Worm (Caenorhabditis elegans): ENCODE measurements around the gene C04E7.1.

The C04E7.1 gene

DNA sequence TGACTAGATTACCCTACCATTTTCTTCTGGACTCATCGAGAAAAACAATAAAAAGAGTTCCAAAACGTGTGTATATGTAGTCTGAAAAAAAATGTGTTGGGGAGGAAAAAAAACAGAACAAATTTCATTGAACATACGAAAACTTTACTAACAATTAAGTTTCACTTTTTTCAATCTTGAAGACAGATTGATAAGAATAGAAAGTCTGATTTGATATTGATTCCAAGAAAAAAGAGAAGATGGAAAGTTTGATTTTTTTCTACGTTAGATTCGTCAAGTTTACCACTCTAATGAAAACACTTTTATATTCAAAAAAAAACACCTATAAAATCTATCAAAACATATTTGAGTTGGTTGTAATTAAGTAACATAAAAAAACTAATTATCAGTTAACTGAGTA, 32.6 kb downstream of the C04E7.1 start, which contains the start of gene R04A9.9:
Gene R04A9.9 (minus strand): TSS at position 101 of the 400 bp plus-strand sequence.
- TF ChIP-seq blmp-1 (tag; optimal IDR thresholded peaks at IDR 0.05) = peak; percentile 42
- TF ChIP-seq nhr-85 (tag) = peak; percentile 31
- no peak for TF ChIP-seq nhr-77 (tag; optimal IDR thresholded peaks at IDR 0.05)

DNA sequence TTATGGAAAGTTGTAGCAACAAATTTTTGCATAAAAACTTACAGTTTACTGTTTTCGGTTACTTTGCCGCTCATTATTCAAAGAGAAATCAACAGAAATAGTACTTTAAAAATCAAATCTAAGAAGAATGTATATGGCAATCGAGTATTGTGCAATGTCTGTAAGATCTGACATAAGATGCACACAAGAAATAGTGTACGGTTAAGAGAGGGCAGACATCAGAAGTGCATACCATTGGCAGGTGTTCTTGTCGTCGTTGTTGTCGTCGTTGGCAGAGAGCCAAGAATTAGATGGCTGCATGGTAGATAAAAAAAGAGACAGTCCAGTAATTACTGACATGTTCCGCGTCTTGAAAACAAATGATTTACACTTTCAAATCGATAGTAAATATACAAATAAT, 36.8 kb downstream of the C04E7.1 start, which contains the start of gene R04A9.7:
Gene R04A9.7 (minus strand): TSS at position 184 of the 400 bp plus-strand sequence.
- TF ChIP-seq dpl-1 (GFP tag; optimal IDR thresholded peaks at IDR 0.05) = no peak
- no peak for TF ChIP-seq sptf-1 (tag; optimal IDR thresholded peaks at IDR 0.05)
- TF ChIP-seq mef-2 (tag; optimal IDR thresholded peaks at IDR 0.05) = no peak
- TF ChIP-seq zag-1 (tag; optimal IDR thresholded peaks at IDR 0.05) = no peak
- no peak for TF ChIP-seq fkh-10 (GFP tag; optimal IDR thresholded peaks at IDR 0.05)
- no peak for TF ChIP-seq xbp-1 (tag; optimal IDR thresholded peaks at IDR 0.05)
- no peak for TF ChIP-seq ama-1 (optimal IDR thresholded peaks at IDR 0.05)
- TF ChIP-seq hpl-2 (GFP tag; optimal IDR thresholded peaks at IDR 0.05) = no peak
- no peak for TF ChIP-seq elt-2 (tag; optimal IDR thresholded peaks at IDR 0.05)
- no peak for TF ChIP-seq zip-4 (GFP tag; optimal IDR thresholded peaks at IDR 0.05)
- TF ChIP-seq C16A3.4 (tag; optimal IDR thresholded peaks at IDR 0.05) = no peak
- TF ChIP-seq vab-15 (tag; optimal IDR thresholded peaks at IDR 0.05) = no peak
- TF ChIP-seq nhr-20 (tag; optimal IDR thresholded peaks at IDR 0.05) = no peak
- TF ChIP-seq ztf-4 (tag; optimal IDR thresholded peaks at IDR 0.05) = no peak
- TF ChIP-seq nhr-84 (tag; optimal IDR thresholded peaks at IDR 0.05) = no peak
- no peak for TF ChIP-seq snu-23 (GFP tag; optimal IDR thresholded peaks at IDR 0.05)
- TF ChIP-seq unc-86 (tag; optimal IDR thresholded peaks at IDR 0.05) = no peak

DNA sequence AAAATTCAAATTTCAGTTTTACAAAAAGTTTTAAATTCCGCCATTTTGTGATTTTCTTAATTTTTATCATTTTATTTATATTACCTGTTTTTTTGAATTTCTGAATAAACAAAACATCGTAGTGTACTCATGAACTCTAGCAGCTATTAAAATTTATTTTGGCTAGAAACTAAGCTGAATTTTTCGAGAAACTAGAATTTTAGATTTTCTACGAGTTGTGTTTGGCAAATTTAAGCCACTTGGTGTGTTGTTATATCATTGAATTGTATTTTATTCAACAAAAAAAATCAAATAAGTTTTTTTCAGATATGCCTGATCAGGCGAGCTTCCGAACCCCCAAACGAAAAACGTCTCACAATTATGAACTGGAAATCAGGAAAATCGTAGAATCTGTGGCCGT, 39.4 kb downstream of the C04E7.1 start, which contains the start of gene R04A9.6:
Gene R04A9.6 (plus strand): TSS at position 301 of the 400 bp plus-strand sequence.
- TF ChIP-seq nhr-85 (tag) (peak; percentile 37), alr-1 (tag; optimal IDR thresholded peaks at IDR 0.05; ENCODE audit: borderline replicate concordance) (no peak), fkh-8 (tag; optimal IDR thresholded peaks at IDR 0.05) (no peak)

DNA sequence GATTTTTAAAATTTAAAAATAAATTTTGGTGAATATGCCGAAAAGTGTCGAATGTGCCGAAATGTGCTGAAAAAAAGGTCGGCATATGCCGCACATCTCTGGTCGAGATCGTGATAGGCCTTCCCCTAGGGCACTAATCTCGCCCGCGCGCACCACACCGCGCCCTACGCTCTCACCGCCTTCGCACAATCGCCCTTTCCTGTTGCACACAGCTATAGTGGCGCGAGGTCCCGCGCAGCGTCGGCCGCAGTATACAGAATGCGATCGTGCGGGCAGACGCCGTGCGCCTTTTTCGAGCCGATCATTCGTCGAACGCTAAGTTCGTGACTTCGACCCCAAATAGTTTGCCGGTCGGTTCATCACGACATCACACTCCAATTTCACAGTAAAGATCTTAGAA, 41.6 kb downstream of the C04E7.1 start:
- TF ChIP-seq jun-1 (tag; optimal IDR thresholded peaks at IDR 0.05) (no peak), C34B4.2 (tag; optimal IDR thresholded peaks at IDR 0.05) (no peak), aha-1 (tag; optimal IDR thresholded peaks at IDR 0.05) (no peak), xbp-1 (tag; optimal IDR thresholded peaks at IDR 0.05) (no peak), efl-1 (optimal IDR thresholded peaks at IDR 0.05) (no peak), efl-1 (GFP tag; optimal IDR thresholded peaks at IDR 0.05 in 1 of 2) (no peak), swsn-7 (tag; optimal IDR thresholded peaks at IDR 0.05) (no peak), vab-15 (tag; optimal IDR thresholded peaks at IDR 0.05) (no peak), pax-3 (tag; optimal IDR thresholded peaks at IDR 0.05) (no peak), sox-4 (tag; optimal IDR thresholded peaks at IDR 0.05) (no peak), nhr-90 (tag; optimal IDR thresholded peaks at IDR 0.05; ENCODE audit: poor library complexity) (no peak), isw-1 (GFP tag; IDR thresholded peaks at IDR 0.05) (no peak), nhr-85 (tag) (no peak), lin-35 (GFP tag; optimal IDR thresholded peaks at IDR 0.05) (no peak), ceh-8 (GFP tag; optimal IDR thresholded peaks at IDR 0.05) (no peak), lsy-2 (tag; optimal IDR thresholded peaks at IDR 0.05) (no peak), zag-1 (tag; optimal IDR thresholded peaks at IDR 0.05) (no peak)

DNA sequence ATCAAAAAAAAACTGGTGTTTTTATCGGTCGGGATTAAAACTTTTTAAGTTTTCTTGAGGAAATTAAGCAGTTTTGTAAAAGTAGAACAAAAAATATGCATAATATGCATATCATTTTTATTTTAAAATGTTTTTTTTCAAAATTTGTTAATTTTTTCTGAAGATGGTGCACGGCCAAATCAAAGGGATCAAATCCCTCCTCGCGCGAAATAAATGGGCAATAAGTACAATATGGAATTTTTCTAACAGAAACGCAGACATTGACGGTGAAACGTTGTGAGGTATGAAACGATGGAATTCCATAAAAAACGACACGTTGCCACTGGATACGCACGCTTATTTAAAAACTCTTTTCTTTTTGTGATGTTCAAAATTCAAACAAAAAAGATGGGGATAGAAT, 45.1 kb downstream of the C04E7.1 start:
- TF ChIP-seq nhr-47 (tag; optimal IDR thresholded peaks at IDR 0.05) (peak; percentile 53), lin-39 (tag; optimal IDR thresholded peaks at IDR 0.05) (no peak), C34B4.2 (tag; optimal IDR thresholded peaks at IDR 0.05) (no peak), isw-1 (GFP tag; IDR thresholded peaks at IDR 0.05) (no peak)
